Worm (Caenorhabditis elegans) whole organism, mixed stage, embryonic: ENCODE measurements around the gene ketn-1.

Experiments
- M03D4.4 ChIP-seq: sonication (generic microtip); optimal IDR thresholded peaks from 2 replicates; lab custom pipeline; 2017; ENCODE audit warnings: mild to moderate bottlenecking, missing genetic modification characterization, missing compliant biosample characterization
- bed-3 ChIP-seq: fragments of 200-800 bp; sonication (Bioruptor generic); optimal IDR thresholded peaks from 3 replicates; lab custom pipeline; 2018; ENCODE audit warnings: mild to moderate bottlenecking, missing genetic modification characterization, moderate library complexity, missing compliant biosample characterization
- blmp-1 ChIP-seq: fragments of 150-350 bp; optimal IDR thresholded peaks from 2 replicates; lab custom pipeline; 2014; ENCODE audit warnings: missing biosample characterization, missing genetic modification characterization
- ceh-39 ChIP-seq: fragments of 150-350 bp; optimal IDR thresholded peaks from 2 replicates; lab custom pipeline; 2014; ENCODE audit warnings: missing biosample characterization, missing genetic modification characterization
- ceh-43 ChIP-seq: fragments of 200-800 bp; sonication (Bioruptor generic); optimal IDR thresholded peaks from 2 replicates; lab custom pipeline; 2018; ENCODE audit warnings: mild to moderate bottlenecking, missing genetic modification characterization, moderate library complexity, missing compliant biosample characterization
- ceh-83 ChIP-seq: fragments of 200-800 bp; sonication (Bioruptor generic); optimal IDR thresholded peaks from 2 replicates; lab custom pipeline; 2018; ENCODE audit warnings: mild to moderate bottlenecking, missing genetic modification characterization, missing compliant biosample characterization
- ces-1 ChIP-seq: fragments of 150-350 bp; optimal IDR thresholded peaks from 2 replicates; lab custom pipeline; 2014; ENCODE audit warnings: missing biosample characterization, missing genetic modification reagents, missing genetic modification characterization
- drap-1 ChIP-seq: fragments of 200-800 bp; sonication (Bioruptor generic); optimal IDR thresholded peaks from 3 replicates; lab custom pipeline; 2018; ENCODE audit warnings: mild to moderate bottlenecking, missing genetic modification characterization, missing compliant biosample characterization
- elt-1 ChIP-seq: sonication (generic microtip); optimal IDR thresholded peaks from 2 replicates; lab custom pipeline; 2017; ENCODE audit warnings: missing genetic modification characterization, mild to moderate bottlenecking, missing compliant biosample characterization, antibody characterized with exemption, moderate library complexity, borderline replicate concordance; ENCODE audit not compliant: insufficient read depth
- elt-3 ChIP-seq: fragments of 150-350 bp; optimal IDR thresholded peaks from 2 replicates; lab custom pipeline; 2014; ENCODE audit warnings: missing biosample characterization, missing genetic modification characterization
- flh-1 ChIP-seq: fragments of 200-800 bp; sonication (Bioruptor generic); optimal IDR thresholded peaks from 2 replicates; lab custom pipeline; 2018; ENCODE audit warnings: mild to moderate bottlenecking, missing genetic modification characterization, moderate library complexity, missing compliant biosample characterization
- ham-2 ChIP-seq: fragments of 200-800 bp; sonication (Bioruptor generic); optimal IDR thresholded peaks from 2 replicates; lab custom pipeline; 2018; ENCODE audit warnings: mild to moderate bottlenecking, missing genetic modification characterization, missing compliant biosample characterization
- hlh-1 ChIP-seq: fragments of 150-350 bp; optimal IDR thresholded peaks from 2 replicates; lab custom pipeline; 2014; ENCODE audit warnings: missing biosample characterization, missing genetic modification reagents, missing genetic modification characterization
- lin-13 ChIP-seq: fragments of 150-350 bp; optimal IDR thresholded peaks from 2 replicates; lab custom pipeline; 2014; ENCODE audit warnings: missing biosample characterization, missing genetic modification characterization
- lin-32 ChIP-seq: fragments of 200-800 bp; sonication (Bioruptor generic); optimal IDR thresholded peaks from 2 replicates; lab custom pipeline; 2018; ENCODE audit warnings: mild to moderate bottlenecking, missing genetic modification characterization, missing compliant biosample characterization
- lsy-2 ChIP-seq: fragments of 150-350 bp; optimal IDR thresholded peaks from 2 replicates; lab custom pipeline; 2014; ENCODE audit warnings: missing biosample characterization, missing genetic modification characterization
- mab-5 ChIP-seq: fragments of 150-350 bp; optimal IDR thresholded peaks from 2 replicates; lab custom pipeline; 2014; ENCODE audit warnings: missing biosample characterization, missing genetic modification characterization
- mep-1 ChIP-seq: fragments of 150-350 bp; optimal IDR thresholded peaks from 2 replicates; lab custom pipeline; 2017; ENCODE audit warnings: missing biosample characterization, missing genetic modification reagents, missing genetic modification characterization, inconsistent platforms
- mls-2 ChIP-seq: sonication (generic microtip); optimal IDR thresholded peaks from 2 replicates; lab custom pipeline; 2016; ENCODE audit warnings: mild to moderate bottlenecking, missing genetic modification characterization, moderate library complexity, missing compliant biosample characterization
- nhr-12 ChIP-seq: fragments of 150-350 bp; optimal IDR thresholded peaks from 2 replicates; lab custom pipeline; 2014; ENCODE audit warnings: missing biosample characterization, missing genetic modification characterization
- nhr-2 ChIP-seq: fragments of 150-350 bp; optimal IDR thresholded peaks from 2 replicates; lab custom pipeline; 2014; ENCODE audit warnings: missing biosample characterization, missing genetic modification characterization
- nhr-237 ChIP-seq: fragments of 150-350 bp; optimal IDR thresholded peaks from 2 replicates; lab custom pipeline; 2014; ENCODE audit warnings: missing biosample characterization, missing genetic modification characterization
- nhr-28 ChIP-seq: fragments of 150-350 bp; optimal IDR thresholded peaks from 2 replicates; lab custom pipeline; 2014; ENCODE audit warnings: missing biosample characterization, missing genetic modification characterization
- nhr-76 ChIP-seq: sonication (generic microtip); optimal IDR thresholded peaks from 2 replicates; lab custom pipeline; 2017; ENCODE audit warnings: missing biosample characterization, missing genetic modification characterization
- pha-4 ChIP-seq: fragments of 150-350 bp; optimal IDR thresholded peaks from 2 replicates; lab custom pipeline; 2018; ENCODE audit warnings: missing biosample characterization, missing genetic modification reagents, missing genetic modification characterization
- sem-2 ChIP-seq: fragments of 200-800 bp; sonication (Bioruptor generic); optimal IDR thresholded peaks from 2 replicates; lab custom pipeline; 2018; ENCODE audit warnings: mild to moderate bottlenecking, missing genetic modification characterization, missing compliant biosample characterization
- snpc-4 ChIP-seq: fragments of 150-350 bp; optimal IDR thresholded peaks from 2 replicates; lab custom pipeline; 2014; ENCODE audit warnings: missing biosample characterization, missing genetic modification characterization
- sptf-1 ChIP-seq: sonication (generic microtip); optimal IDR thresholded peaks from 2 replicates; lab custom pipeline; 2017; ENCODE audit warnings: mild to moderate bottlenecking, missing genetic modification characterization, moderate library complexity, missing compliant biosample characterization
- tbx-8 ChIP-seq: fragments of 200-800 bp; sonication (Bioruptor generic); optimal IDR thresholded peaks from 2 replicates; lab custom pipeline; 2018; ENCODE audit warnings: mild to moderate bottlenecking, missing genetic modification characterization, moderate library complexity, missing compliant biosample characterization
- unc-120 ChIP-seq: sonication (generic microtip); optimal IDR thresholded peaks from 2 replicates; lab custom pipeline; 2017; ENCODE audit warnings: missing genetic modification characterization, missing compliant biosample characterization; ENCODE audit not compliant: poor library complexity, severe bottlenecking
- unc-39 ChIP-seq: fragments of 150-350 bp; optimal IDR thresholded peaks from 2 replicates; lab custom pipeline; 2014; ENCODE audit warnings: missing biosample characterization, missing genetic modification characterization
- unc-62 ChIP-seq: fragments of 150-350 bp; optimal IDR thresholded peaks from 2 replicates; lab custom pipeline; 2014; ENCODE audit warnings: missing biosample characterization, missing genetic modification reagents, missing genetic modification characterization
- zip-8 ChIP-seq: fragments of 150-350 bp; optimal IDR thresholded peaks from 2 replicates; lab custom pipeline; 2014; ENCODE audit warnings: missing biosample characterization, missing genetic modification characterization

The ketn-1 gene

ce11 chrV:2757226-2757893, 50.3 kb downstream of the ketn-1 start, which contains the start of gene srx-28:
Gene srx-28 (minus strand): TSS chrV:2757276.
- no peak for TF ChIP-seq ceh-43 (GFP tag; lab: Kevin White, UChicago)
- no peak for TF ChIP-seq ceh-83 (GFP tag; lab: Kevin White, UChicago)
- no peak for TF ChIP-seq lsy-2
- no peak for TF ChIP-seq ces-1 (GFP tag; lab: Kevin White, UChicago)
- TF ChIP-seq nhr-2 (tag; lab: Kevin White, UChicago) = no peak
- no peak for TF ChIP-seq mls-2 (tag; lab: Kevin White, UChicago)
- TF ChIP-seq nhr-76 (tag; lab: Kevin White, UChicago) = no peak
- no peak for TF ChIP-seq mep-1 (tag; lab: Kevin White, UChicago)
- no peak for TF ChIP-seq elt-3 (tag; lab: Kevin White, UChicago)
- no peak for TF ChIP-seq nhr-12 (tag; lab: Kevin White, UChicago)
- TF ChIP-seq pha-4 (tag; lab: Kevin White, UChicago) = no peak
- TF ChIP-seq blmp-1 (tag; lab: Kevin White, UChicago) = no peak
- no peak for TF ChIP-seq nhr-28 (tag; lab: Kevin White, UChicago)
- no peak for TF ChIP-seq hlh-1
- no peak for TF ChIP-seq sptf-1 (tag; lab: Kevin White, UChicago)
- TF ChIP-seq lin-32 = no peak
- TF ChIP-seq flh-1 (GFP tag; lab: Kevin White, UChicago) = no peak
- TF ChIP-seq ham-2 (GFP tag; lab: Kevin White, UChicago) = no peak
- TF ChIP-seq unc-39 = no peak

DNA sequence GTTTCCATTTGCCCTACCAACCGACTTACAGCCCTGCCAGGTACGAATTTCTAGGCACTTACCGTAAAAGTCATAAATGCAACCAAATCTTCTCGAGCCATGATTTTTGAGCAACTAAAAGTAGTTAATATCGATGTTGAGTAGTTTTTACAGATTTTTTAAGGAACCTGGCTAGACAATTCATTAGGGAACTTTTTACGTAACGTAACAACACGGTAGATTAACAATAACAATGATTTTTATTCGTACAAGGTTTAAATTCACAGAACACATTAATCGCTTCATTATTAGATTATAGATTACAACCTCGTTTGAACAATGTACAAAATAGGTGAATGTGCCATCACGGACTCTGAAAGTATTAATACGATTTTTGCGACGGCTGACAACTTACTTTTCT, 54.7 kb downstream of the ketn-1 start, which contains the start of gene srx-26:
Gene srx-26 (minus strand): TSS at position 101 of the 400 bp plus-strand sequence.
- TF ChIP-seq hlh-1 = no peak
- no peak for TF ChIP-seq unc-120 (tag; lab: Kevin White, UChicago)
- TF ChIP-seq flh-1 (GFP tag; lab: Kevin White, UChicago) = no peak
- TF ChIP-seq elt-3 (tag; lab: Kevin White, UChicago) = no peak

DNA sequence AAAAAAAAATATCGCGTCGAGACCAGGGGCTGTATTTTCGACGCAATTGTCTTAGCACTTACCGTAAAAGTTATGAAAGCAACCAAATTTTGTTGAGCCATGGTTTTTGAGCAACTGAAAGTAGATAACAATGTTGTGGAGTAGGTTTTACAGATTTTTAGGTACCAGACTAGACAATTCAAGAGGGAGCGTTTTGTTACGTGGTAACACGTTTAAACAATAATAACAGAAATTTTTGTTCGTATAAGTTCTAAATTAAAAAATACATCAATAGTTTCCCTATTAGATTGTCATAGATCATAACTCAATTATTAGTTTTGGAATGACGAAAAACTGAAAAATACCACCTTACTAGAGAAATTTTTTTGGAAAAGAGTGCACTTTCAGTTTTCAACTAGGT, 57.7 kb downstream of the ketn-1 start, which contains the start of gene srx-24:
Gene srx-24 (minus strand): TSS at position 101 of the 400 bp plus-strand sequence.
- TF ChIP-seq elt-3 (tag; lab: Kevin White, UChicago) (no peak), mep-1 (tag; lab: Kevin White, UChicago) (no peak), ceh-39 (tag; lab: Kevin White, UChicago) (no peak), tbx-8 (no peak), M03D4.4 (tag; lab: Kevin White, UChicago) (no peak), unc-120 (tag; lab: Kevin White, UChicago) (no peak), blmp-1 (tag; lab: Kevin White, UChicago) (no peak), nhr-237 (tag; lab: Kevin White, UChicago) (no peak), sem-2 (no peak), flh-1 (GFP tag; lab: Kevin White, UChicago) (no peak), snpc-4 (no peak), elt-1 (tag; lab: Kevin White, UChicago) (no peak), bed-3 (no peak), lsy-2 (no peak)

- TF ChIP-seq unc-62 (GFP tag; lab: Kevin White, UChicago) (no peak), nhr-2 (tag; lab: Kevin White, UChicago) (no peak), lsy-2 (no peak), elt-1 (tag; lab: Kevin White, UChicago) (no peak), unc-120 (tag; lab: Kevin White, UChicago) (no peak), flh-1 (GFP tag; lab: Kevin White, UChicago) (no peak), drap-1 (no peak), bed-3 (no peak), hlh-1 (no peak), sptf-1 (tag; lab: Kevin White, UChicago) (no peak), lin-13 (no peak), lin-32 (no peak), pha-4 (tag; lab: Kevin White, UChicago) (no peak), elt-3 (tag; lab: Kevin White, UChicago) (no peak), tbx-8 (no peak), ces-1 (GFP tag; lab: Kevin White, UChicago) (no peak), zip-8 (tag; lab: Kevin White, UChicago) (no peak), blmp-1 (tag; lab: Kevin White, UChicago) (no peak), mab-5 (no peak), M03D4.4 (tag; lab: Kevin White, UChicago) (no peak)
Measured at ce11 chrV:2746404-2746803, 61.3 kb downstream of the ketn-1 start.
